Worm (Caenorhabditis elegans): ENCODE measurements around the gene F32D8.11.

DNA sequence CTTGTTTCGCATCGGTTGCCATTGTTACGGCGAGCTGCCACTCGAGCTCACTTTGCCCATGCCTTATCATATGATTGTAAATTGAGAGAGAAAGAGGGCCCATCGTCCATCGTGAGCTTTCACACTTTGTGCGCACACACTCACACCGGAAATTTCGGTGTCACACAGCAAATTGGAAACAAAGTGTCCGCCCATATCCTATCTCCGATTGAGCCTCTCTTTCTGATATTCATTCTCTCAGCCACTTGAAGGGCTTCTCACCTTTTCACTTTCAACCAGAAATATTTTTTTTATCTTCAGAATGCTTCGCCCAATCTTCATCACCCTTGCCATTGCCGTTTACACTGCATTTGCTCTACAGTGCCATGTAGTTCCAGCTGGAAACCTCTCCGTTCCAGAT lies 40.6 kb upstream of the F32D8.11 start, which contains the start of gene F58B4.3:
- TF ChIP-seq dao-5 (tag; optimal IDR thresholded peaks at IDR 0.05) (no peak), W03F9.2 (tag; optimal IDR thresholded peaks at IDR 0.05) (no peak)
